Worm (Caenorhabditis elegans) whole organism, L2 larva: ENCODE results near the gene pptr-1.

Experiments
- C34F6.9 ChIP-seq: fragments of 150-350 bp; optimal IDR thresholded peaks from 2 replicates; lab custom pipeline; 2014; ENCODE audit warnings: missing biosample characterization, missing genetic modification characterization
- Y55F3AM.14 ChIP-seq: fragments of 200-800 bp; sonication (Bioruptor generic); optimal IDR thresholded peaks from 2 replicates; lab custom pipeline; 2018; ENCODE audit warnings: mild to moderate bottlenecking, missing genetic modification characterization, missing compliant biosample characterization
- alr-1 ChIP-seq: fragments of 150-350 bp; optimal IDR thresholded peaks from 2 replicates; lab custom pipeline; 2014; ENCODE audit warnings: missing biosample characterization, missing genetic modification characterization
- aly-2 ChIP-seq: fragments of 150-350 bp; optimal IDR thresholded peaks from 2 replicates; lab custom pipeline; 2014; ENCODE audit warnings: missing biosample characterization, missing genetic modification characterization
- ama-1 ChIP-seq: fragments of 150-350 bp; optimal IDR thresholded peaks from 2 replicates; lab custom pipeline; 2018; ENCODE audit warnings: inconsistent platforms
- blmp-1 ChIP-seq: sonication (generic microtip); optimal IDR thresholded peaks from 2 replicates; lab custom pipeline; 2017; ENCODE audit warnings: missing genetic modification characterization, mild to moderate bottlenecking, missing compliant biosample characterization, antibody characterized with exemption, moderate library complexity; ENCODE audit not compliant: insufficient read depth
- ceh-16 ChIP-seq: fragments of 150-350 bp; optimal IDR thresholded peaks from 2 replicates; lab custom pipeline; 2014; ENCODE audit warnings: missing biosample characterization, missing genetic modification characterization
- ceh-82 ChIP-seq: fragments of 150-350 bp; optimal IDR thresholded peaks from 2 replicates; lab custom pipeline; 2014; ENCODE audit warnings: missing biosample characterization, missing genetic modification characterization
- crh-2 ChIP-seq: sonication (generic microtip); optimal IDR thresholded peaks from 2 replicates; lab custom pipeline; 2017; ENCODE audit warnings: missing biosample characterization, missing genetic modification characterization
- dmd-4 ChIP-seq: sonication (generic microtip); optimal IDR thresholded peaks from 2 replicates; lab custom pipeline; 2017; ENCODE audit warnings: missing biosample characterization, missing genetic modification characterization
- egl-27 ChIP-seq: sonication (generic microtip); optimal IDR thresholded peaks from 3 replicates; lab custom pipeline; 2017; ENCODE audit warnings: missing biosample characterization, missing genetic modification reagents, missing genetic modification characterization
- elt-1 ChIP-seq: fragments of 150-350 bp; optimal IDR thresholded peaks from 2 replicates; lab custom pipeline; 2014; ENCODE audit warnings: missing biosample characterization, missing genetic modification characterization
- fos-1 ChIP-seq: fragments of 150-350 bp; optimal IDR thresholded peaks from 2 replicates; lab custom pipeline; 2014; ENCODE audit warnings: missing biosample characterization, missing genetic modification characterization
- gmeb-1 ChIP-seq: fragments of 150-350 bp; optimal IDR thresholded peaks from 2 replicates; lab custom pipeline; 2014; ENCODE audit warnings: missing biosample characterization, missing genetic modification characterization
- lin-11 ChIP-seq: fragments of 150-350 bp; sonication (generic microtip); optimal IDR thresholded peaks from 2 replicates; lab custom pipeline; 2014; ENCODE audit warnings: missing biosample characterization, missing genetic modification characterization, inconsistent platforms, mixed read lengths
- lin-13 ChIP-seq: fragments of 150-350 bp; optimal IDR thresholded peaks from 2 replicates; lab custom pipeline; 2014; ENCODE audit warnings: missing biosample characterization, missing genetic modification reagents, missing genetic modification characterization
- lin-39 ChIP-seq: fragments of 150-350 bp; optimal IDR thresholded peaks from 2 replicates; lab custom pipeline; 2014; ENCODE audit warnings: missing biosample characterization, missing genetic modification reagents, missing genetic modification characterization
- lsy-2 ChIP-seq, 2 experiments: fragments of 150-350 bp in 1 of 2; sonication (generic microtip) in 1 of 2; optimal IDR thresholded peaks; 2 replicates each; lab custom pipeline; 2014 to 2017; ENCODE audit warnings: missing biosample characterization in 2 of 2, missing genetic modification characterization in 2 of 2
- mab-5 ChIP-seq: fragments of 150-350 bp; optimal IDR thresholded peaks from 2 replicates; lab custom pipeline; 2014; ENCODE audit warnings: missing biosample characterization, missing genetic modification characterization
- mbf-1 ChIP-seq: sonication (generic microtip); optimal IDR thresholded peaks from 2 replicates; lab custom pipeline; 2017; ENCODE audit warnings: missing biosample characterization, missing genetic modification characterization
- mdl-1 ChIP-seq, 2 experiments: fragments of 150-350 bp in 1 of 2; sonication (generic microtip) in 1 of 2; optimal IDR thresholded peaks; 2 replicates each; lab custom pipeline; 2017; ENCODE audit warnings: missing biosample characterization in 2 of 2, missing genetic modification characterization in 2 of 2
- nhr-10 ChIP-seq: sonication (generic microtip); optimal IDR thresholded peaks from 2 replicates; lab custom pipeline; 2017; ENCODE audit warnings: missing biosample characterization, missing genetic modification characterization
- nhr-11 ChIP-seq: fragments of 150-350 bp; optimal IDR thresholded peaks from 2 replicates; lab custom pipeline; 2014; ENCODE audit warnings: missing biosample characterization, missing genetic modification characterization
- nhr-12 ChIP-seq: fragments of 150-350 bp; optimal IDR thresholded peaks from 2 replicates; lab custom pipeline; 2014; ENCODE audit warnings: missing biosample characterization, missing genetic modification characterization
- nhr-129 ChIP-seq: fragments of 150-350 bp; optimal IDR thresholded peaks from 2 replicates; lab custom pipeline; 2014; ENCODE audit warnings: missing biosample characterization, missing genetic modification characterization
- nhr-21 ChIP-seq: fragments of 150-350 bp; optimal IDR thresholded peaks from 2 replicates; lab custom pipeline; 2014; ENCODE audit warnings: missing biosample characterization, missing genetic modification characterization
- nhr-23 ChIP-seq: fragments of 150-350 bp; optimal IDR thresholded peaks from 2 replicates; lab custom pipeline; 2014; ENCODE audit warnings: missing biosample characterization, missing genetic modification reagents, missing genetic modification characterization
- nhr-25 ChIP-seq: fragments of 150-350 bp; sonication (generic microtip); optimal IDR thresholded peaks from 3 replicates; lab custom pipeline; 2014; ENCODE audit warnings: missing biosample characterization, missing genetic modification characterization
- nhr-6 ChIP-seq: fragments of 150-350 bp; optimal IDR thresholded peaks from 2 replicates; lab custom pipeline; 2014; ENCODE audit warnings: missing biosample characterization, missing genetic modification characterization
- nhr-77 ChIP-seq: fragments of 150-350 bp; optimal IDR thresholded peaks from 2 replicates; lab custom pipeline; 2014; ENCODE audit warnings: missing biosample characterization, missing genetic modification characterization
- sem-4 ChIP-seq: fragments of 150-350 bp; optimal IDR thresholded peaks from 2 replicates; lab custom pipeline; 2014; ENCODE audit warnings: missing biosample characterization, missing genetic modification reagents, missing genetic modification characterization
- skn-1 ChIP-seq: sonication (generic microtip); optimal IDR thresholded peaks from 2 replicates; lab custom pipeline; 2017; ENCODE audit warnings: missing biosample characterization, missing genetic modification characterization
- sma-3 ChIP-seq: sonication (generic microtip); optimal IDR thresholded peaks from 2 replicates; lab custom pipeline; 2016; ENCODE audit warnings: missing genetic modification reagents, missing genetic modification characterization, missing compliant biosample characterization
- sma-9 ChIP-seq, 2 experiments: fragments of 150-350 bp in 1 of 2; sonication (generic microtip) in 1 of 2; optimal IDR thresholded peaks; 2 replicates each; lab custom pipeline; 2014 to 2016; ENCODE audit warnings: missing genetic modification characterization in 2 of 2, mild to moderate bottlenecking in 1 of 2, missing biosample characterization in 1 of 2, missing compliant biosample characterization in 1 of 2, missing genetic modification reagents in 1 of 2, moderate library complexity in 1 of 2
- snpc-4 ChIP-seq: fragments of 150-350 bp; optimal IDR thresholded peaks from 2 replicates; lab custom pipeline; 2014; ENCODE audit warnings: missing biosample characterization, missing genetic modification characterization
- unc-39 ChIP-seq: fragments of 150-350 bp; optimal IDR thresholded peaks from 2 replicates; lab custom pipeline; 2014; ENCODE audit warnings: missing biosample characterization, missing genetic modification characterization
- unc-55 ChIP-seq: fragments of 150-350 bp; sonication (generic microtip); optimal IDR thresholded peaks from 3 replicates; lab custom pipeline; 2014; ENCODE audit warnings: missing biosample characterization, missing genetic modification reagents, missing genetic modification characterization
- unc-62 ChIP-seq: fragments of 150-350 bp; optimal IDR thresholded peaks from 2 replicates; lab custom pipeline; 2014; ENCODE audit warnings: missing biosample characterization, missing genetic modification reagents, missing genetic modification characterization
- zag-1 ChIP-seq: fragments of 150-350 bp; optimal IDR thresholded peaks from 2 replicates; lab custom pipeline; 2014; ENCODE audit warnings: missing biosample characterization, missing genetic modification characterization
- ztf-1 ChIP-seq: fragments of 200-800 bp; sonication (Bioruptor generic); conservative IDR thresholded peaks from 2 replicates; pipeline ENCODE4 v1.3.6; 2022; ENCODE audit warnings: missing genetic modification characterization, missing compliant biosample characterization
- ztf-11 ChIP-seq: sonication (generic microtip); optimal IDR thresholded peaks from 2 replicates; lab custom pipeline; 2017; ENCODE audit warnings: missing biosample characterization, missing genetic modification characterization
- ztf-4 ChIP-seq: fragments of 150-350 bp; optimal IDR thresholded peaks from 2 replicates; lab custom pipeline; 2014; ENCODE audit warnings: missing biosample characterization, missing genetic modification characterization

Gene pptr-1

ce11 chrV:16388268-16388667, 30.9 kb downstream of the pptr-1 start, which contains the start of gene sri-65:
Gene sri-65, minus strand, starts transcription at chrV:16388368.
- TF ChIP-seq nhr-10 (no peak), lin-13 (GFP tag; lab: Kevin White, UChicago) (no peak), crh-2 (no peak), unc-55 (GFP tag; lab: Kevin White, UChicago) (no peak), dmd-4 (no peak), mab-5 (tag; lab: Kevin White, UChicago) (no peak), sem-4 (tag; lab: Kevin White, UChicago) (no peak), sma-3 (no peak), nhr-6 (tag; lab: Kevin White, UChicago) (no peak), mbf-1 (tag; lab: Kevin White, UChicago) (no peak), elt-1 (tag; lab: Kevin White, UChicago) (no peak), nhr-25 (no peak), ceh-82 (no peak), blmp-1 (tag; lab: Kevin White, UChicago) (no peak)

- TF ChIP-seq sma-9 (GFP tag; optimal IDR thresholded peaks at IDR 0.05; lab: Kevin White, UChicago), result peak; percentile 77
- no peak for TF ChIP-seq sma-9 (tag; optimal IDR thresholded peaks at IDR 0.05; lab: Kevin White, UChicago)
- peak; percentile 49 for TF ChIP-seq fos-1
- no peak for TF ChIP-seq sem-4 (tag; lab: Kevin White, UChicago)
- TF ChIP-seq nhr-129, result peak; percentile 5
- TF ChIP-seq lin-11 (tag; lab: Kevin White, UChicago), result no peak
- no peak for TF ChIP-seq ztf-11
- TF ChIP-seq ceh-16 (tag; lab: Kevin White, UChicago), result no peak
These were observed 33.3 kb downstream of the pptr-1 start, which contains the start of gene gst-44 for ce11 chrV:16390655-16391054. Gene gst-44, plus strand, starts transcription at chrV:16390891.

ce11 chrV:16393728-16394127, 36.4 kb downstream of the pptr-1 start, which contains the start of gene srd-63:
Gene srd-63, minus strand, starts transcription at chrV:16393828.
- TF ChIP-seq ceh-16 (tag; lab: Kevin White, UChicago), result no peak
- TF ChIP-seq fos-1, result no peak
- TF ChIP-seq nhr-23 (tag; lab: Kevin White, UChicago), result no peak
- no peak for TF ChIP-seq egl-27 (tag; lab: Kevin White, UChicago)
- TF ChIP-seq nhr-77 (tag; lab: Kevin White, UChicago), result no peak
- no peak for TF ChIP-seq nhr-11
- no peak for TF ChIP-seq gmeb-1 (tag; lab: Kevin White, UChicago)
- no peak for TF ChIP-seq ceh-82
- TF ChIP-seq skn-1 (tag; lab: Kevin White, UChicago), result no peak
- no peak for TF ChIP-seq ama-1 (lab: Kevin White, UChicago)
- no peak for TF ChIP-seq mdl-1 (tag; optimal IDR thresholded peaks at IDR 0.05; lab: Kevin White, UChicago)
- TF ChIP-seq lin-39 (tag; lab: Kevin White, UChicago), result no peak
- no peak for TF ChIP-seq C34F6.9 (tag; lab: Kevin White, UChicago)

- peak; percentile 67 for TF ChIP-seq sma-9 (GFP tag; optimal IDR thresholded peaks at IDR 0.05; lab: Kevin White, UChicago)
- TF ChIP-seq sma-9 (tag; optimal IDR thresholded peaks at IDR 0.05; lab: Kevin White, UChicago), result no peak
- TF ChIP-seq nhr-23 (tag; lab: Kevin White, UChicago), result no peak
- TF ChIP-seq nhr-6 (tag; lab: Kevin White, UChicago), result no peak
- TF ChIP-seq lsy-2 (tag; optimal IDR thresholded peaks at IDR 0.05; lab: Kevin White, UChicago), result no peak
- no peak for TF ChIP-seq ceh-82
- no peak for TF ChIP-seq lin-39 (tag; lab: Kevin White, UChicago)
- TF ChIP-seq fos-1, result peak; percentile 80
- TF ChIP-seq blmp-1 (tag; lab: Kevin White, UChicago), result no peak
- TF ChIP-seq mab-5 (tag; lab: Kevin White, UChicago), result no peak
- TF ChIP-seq unc-55 (GFP tag; lab: Kevin White, UChicago), result peak; percentile 40
- TF ChIP-seq ztf-1 (GFP tag; lab: Robert Waterston, UW), result no peak
- TF ChIP-seq dmd-4, result no peak
- TF ChIP-seq elt-1 (tag; lab: Kevin White, UChicago), result no peak
- TF ChIP-seq ceh-16 (tag; lab: Kevin White, UChicago), result no peak
- peak; percentile 24 for TF ChIP-seq sma-3
- no peak for TF ChIP-seq nhr-11
- TF ChIP-seq unc-39 (tag; lab: Kevin White, UChicago), result no peak
- TF ChIP-seq alr-1 (tag; lab: Kevin White, UChicago), result no peak
- no peak for TF ChIP-seq zag-1 (tag; lab: Kevin White, UChicago)
- no peak for TF ChIP-seq egl-27 (tag; lab: Kevin White, UChicago)
- no peak for TF ChIP-seq nhr-77 (tag; lab: Kevin White, UChicago)
- TF ChIP-seq nhr-10, result no peak
- TF ChIP-seq aly-2 (tag; lab: Kevin White, UChicago), result no peak
- TF ChIP-seq ztf-4 (tag; lab: Kevin White, UChicago), result no peak
- TF ChIP-seq lin-11 (tag; lab: Kevin White, UChicago), result no peak
- no peak for TF ChIP-seq mbf-1 (tag; lab: Kevin White, UChicago)
- peak; percentile 11 for TF ChIP-seq crh-2
- TF ChIP-seq unc-62 (GFP tag; lab: Kevin White, UChicago), result no peak
- TF ChIP-seq nhr-12 (tag; lab: Kevin White, UChicago), result no peak
- TF ChIP-seq sem-4 (tag; lab: Kevin White, UChicago), result no peak
- no peak for TF ChIP-seq lin-13 (GFP tag; lab: Kevin White, UChicago)
- TF ChIP-seq ama-1 (lab: Kevin White, UChicago), result no peak
- TF ChIP-seq nhr-129, result peak; percentile 100
- no peak for TF ChIP-seq ztf-11
- TF ChIP-seq nhr-25, result no peak
- TF ChIP-seq snpc-4 (tag; lab: Kevin White, UChicago), result no peak
- TF ChIP-seq Y55F3AM.14 (GFP tag; lab: Kevin White, UChicago), result no peak
- TF ChIP-seq nhr-21 (tag; lab: Kevin White, UChicago), result no peak
- TF ChIP-seq skn-1 (tag; lab: Kevin White, UChicago), result no peak
- TF ChIP-seq mdl-1 (tag; optimal IDR thresholded peaks at IDR 0.05; lab: Kevin White, UChicago), result no peak
- peak; percentile 37 for TF ChIP-seq gmeb-1 (tag; lab: Kevin White, UChicago)
These were observed 37.8 kb downstream of the pptr-1 start, which contains the start of gene F13A7.11 for ce11 chrV:16395131-16395530. Gene F13A7.11, minus strand, starts transcription at chrV:16395304.
